Fruit fly (Drosophila melanogaster): ENCODE measurements around the gene CG13005.

Gene CG13005

DNA sequence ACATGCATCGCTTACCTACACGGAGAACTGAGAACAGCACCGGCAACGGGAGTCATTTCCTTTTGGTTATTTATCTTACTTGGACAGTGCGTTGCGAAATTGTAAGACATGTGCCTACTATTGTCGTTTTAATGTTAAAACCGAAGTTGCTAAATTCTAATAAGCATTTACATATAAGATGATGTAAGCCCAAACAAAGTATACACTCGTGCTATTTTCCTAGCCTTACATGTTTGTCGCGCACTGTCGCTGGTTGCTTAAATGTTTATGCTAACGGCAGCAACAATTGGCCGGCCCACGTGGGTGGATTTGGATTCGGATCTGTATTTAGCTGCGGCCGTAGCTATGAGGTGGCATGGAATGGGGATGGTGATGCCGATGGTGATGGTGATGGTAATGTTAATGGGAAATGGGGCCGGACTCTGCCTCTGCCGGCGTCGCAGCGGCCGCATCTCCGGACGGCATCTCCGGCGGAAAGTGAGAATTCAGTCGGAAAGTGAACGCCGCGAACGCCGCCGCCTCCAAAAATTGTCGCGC is 7.8 kb downstream of the CG13005 start, which contains the start of gene CG4829 (continued):
- TF ChIP-seq CG15073 (GFP tag; optimal IDR thresholded peaks at IDR 0.05) (peak; percentile 10), kni (GFP tag; optimal IDR thresholded peaks at IDR 0.05) (peak; percentile 25), HmgZ (tag; optimal IDR thresholded peaks at IDR 0.05) (peak; percentile 88), MESR4 (GFP tag; optimal IDR thresholded peaks at IDR 0.05) (peak; percentile 10), nerfin-1 (tag; optimal IDR thresholded peaks at IDR 0.05) (peak; percentile 88), Rfx (GFP tag; IDR thresholded peaks at IDR 0.05) (peak; percentile 94), disco-r (GFP tag; optimal IDR thresholded peaks at IDR 0.05) (peak; percentile 61), gcm (GFP tag; optimal IDR thresholded peaks at IDR 0.05) (peak; percentile 82), CG2129 (GFP tag; IDR thresholded peaks at IDR 0.05; ENCODE audit: partially characterized antibody) (no peak), chif (GFP tag; optimal IDR thresholded peaks at IDR 0.05) (peak; percentile 88 to 89), CG15514 (GFP tag; optimal IDR thresholded peaks at IDR 0.05) (peak; percentile 77), ase (GFP tag; IDR thresholded peaks at IDR 0.05) (peak; percentile 85), row (GFP tag; IDR thresholded peaks at IDR 0.05) (peak; percentile 90), CoRest (tag; optimal IDR thresholded peaks at IDR 0.05) (peak; percentile 90), pan (optimal IDR thresholded peaks at IDR 0.05) (no peak), pan (GFP tag; optimal IDR thresholded peaks at IDR 0.05 in 1 of 2, IDR thresholded peaks at IDR 0.05 in 1 of 2) (peak in 1 of 2 experiments; percentile 88), luna (GFP tag; optimal IDR thresholded peaks at IDR 0.05) (peak; percentile 45), CG3065 (GFP tag; optimal IDR thresholded peaks at IDR 0.05) (peak; percentile 29), Xrp1 (GFP tag; IDR thresholded peaks at IDR 0.05) (peak; percentile 87), vnd (GFP tag; IDR thresholded peaks at IDR 0.05; ENCODE audit: partially characterized antibody) (no peak), z (GFP tag; IDR thresholded peaks at IDR 0.05) (0 out of 3 replicates have a peak, but pooled peaks have one; percentile 30), CG10274 (GFP tag; optimal IDR thresholded peaks at IDR 0.05) (peak; percentile 79), Abd-B (GFP tag; optimal IDR thresholded peaks at IDR 0.05) (peak; percentile 69), CG7839 (tag; optimal IDR thresholded peaks at IDR 0.05) (peak; percentile 92), CG12155 (GFP tag; optimal IDR thresholded peaks at IDR 0.05) (peak; percentile 70), sd (tag; optimal IDR thresholded peaks at IDR 0.05) (peak; percentile 66), Usf (GFP tag; optimal IDR thresholded peaks at IDR 0.05) (peak; percentile 43), CG1529 (GFP tag; optimal IDR thresholded peaks at IDR 0.05) (peak; percentile 69), B-H2 (GFP tag; optimal IDR thresholded peaks at IDR 0.05) (peak; percentile 75), ftz-f1 (GFP tag; optimal IDR thresholded peaks at IDR 0.05) (no peak), hb (GFP tag; IDR thresholded peaks at IDR 0.05; ENCODE audit: partially characterized antibody) (no peak), bab2 (GFP tag; optimal IDR thresholded peaks at IDR 0.05) (peak; percentile 86), CG7745 (tag; optimal IDR thresholded peaks at IDR 0.05) (no peak), ERR (GFP tag; optimal IDR thresholded peaks at IDR 0.05) (peak; percentile 74), ci (GFP tag; IDR thresholded peaks at IDR 0.05) (peak; percentile 93), Dref (GFP tag; IDR thresholded peaks at IDR 0.05) (no peak), CG16779 (GFP tag; IDR thresholded peaks at IDR 0.05) (0 out of 2 replicates have a peak, but pooled peaks have one; percentile 49), CG2678 (tag; optimal IDR thresholded peaks at IDR 0.05) (peak; percentile 94), shn (GFP tag; optimal IDR thresholded peaks at IDR 0.05) (peak; percentile 66), ranshi (GFP tag; IDR thresholded peaks at IDR 0.05) (peak; percentile 90), CG12769 (tag; optimal IDR thresholded peaks at IDR 0.05) (peak; percentile 95), CG18619 (GFP tag; optimal IDR thresholded peaks at IDR 0.05) (peak; percentile 79), pb (GFP tag; optimal IDR thresholded peaks at IDR 0.05) (peak; percentile 82), danr (GFP tag; IDR thresholded peaks at IDR 0.05) (peak; percentile 86), CG32772 (GFP tag; IDR thresholded peaks at IDR 0.05) (peak; percentile 86), bsh (GFP tag; optimal IDR thresholded peaks at IDR 0.05) (peak in 1 of 2 experiments; percentile 92), CG8089 (GFP tag; optimal IDR thresholded peaks at IDR 0.05) (peak; percentile 84), Rx (GFP tag; IDR thresholded peaks at IDR 0.05) (peak; percentile 77), B-H1 (GFP tag; IDR thresholded peaks at IDR 0.05) (peak; percentile 82), BtbVII (GFP tag; optimal IDR thresholded peaks at IDR 0.05) (peak; percentile 79)

All from whole organism, embryonic.